Worm (Caenorhabditis elegans): ENCODE measurements around the gene F07F6.7.

ce11 chrII:5418929-5419328 is 4.7 kb downstream of the F07F6.7 start, which contains the start of gene EEED8.15:
- TF ChIP-seq ama-1 (optimal IDR thresholded peaks at IDR 0.05) (no peak), ztf-7 (tag; optimal IDR thresholded peaks at IDR 0.05) (no peak), dpl-1 (GFP tag; optimal IDR thresholded peaks at IDR 0.05) (no peak)

All from whole organism, L4 larva.